Fruit fly (Drosophila melanogaster): ENCODE data around the gene ND-15.

The ND-15 gene

DNA sequence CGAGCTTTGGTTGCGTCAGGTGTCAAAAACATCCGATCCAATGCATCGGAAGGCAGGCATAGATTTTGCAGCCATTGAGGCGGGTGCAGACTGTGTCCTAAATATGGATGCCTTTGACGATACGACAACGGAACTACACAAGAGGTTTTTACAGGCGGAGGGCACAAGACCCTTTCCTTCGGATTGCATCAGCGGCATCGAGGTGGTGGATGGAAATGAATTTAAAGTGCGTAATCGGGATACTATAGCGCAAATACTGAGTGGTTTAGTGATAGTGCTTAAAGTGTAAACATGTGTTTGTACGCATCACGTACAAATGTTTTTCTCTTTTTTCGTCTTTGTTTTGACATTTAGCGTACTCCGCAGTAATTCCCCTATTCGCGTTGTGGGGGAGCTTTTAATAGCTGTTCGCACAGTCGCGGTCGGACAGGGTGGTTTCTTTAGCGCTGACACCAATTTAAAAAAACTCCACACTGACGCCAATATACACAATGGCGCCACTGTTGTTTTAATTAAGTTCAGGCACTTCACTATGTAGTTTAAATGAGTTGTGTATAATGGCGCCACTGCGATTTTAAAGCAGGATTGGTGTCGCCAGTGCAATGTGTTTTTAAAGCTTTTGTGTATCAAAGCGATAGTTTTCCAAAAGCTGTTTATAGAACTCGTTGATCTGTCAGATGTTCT lies 41.6 kb upstream of the ND-15 start (continued):
- TF ChIP-seq gro (GFP tag; optimal IDR thresholded peaks at IDR 0.05) (peak; percentile 66), CG6272 (GFP tag; IDR thresholded peaks at IDR 0.05) (no peak), H2.0 (GFP tag; IDR thresholded peaks at IDR 0.05) (no peak), sens-2 (GFP tag; IDR thresholded peaks at IDR 0.05) (no peak), sc (optimal IDR thresholded peaks at IDR 0.05) (no peak), sc (GFP tag; optimal IDR thresholded peaks at IDR 0.05) (no peak), CG7987 (GFP tag; optimal IDR thresholded peaks at IDR 0.05) (peak; percentile 81), bbx (GFP tag; IDR thresholded peaks at IDR 0.05; ENCODE audit: partially characterized antibody) (peak; percentile 63), CG5245 (GFP tag; optimal IDR thresholded peaks at IDR 0.05) (peak; percentile 32), ara (GFP tag; IDR thresholded peaks at IDR 0.05) (no peak), ewg (GFP tag; optimal IDR thresholded peaks at IDR 0.05) (peak; percentile 69), grn (GFP tag; optimal IDR thresholded peaks at IDR 0.05) (no peak), unpg (GFP tag; optimal IDR thresholded peaks at IDR 0.05) (peak; percentile 49), Trl (optimal IDR thresholded peaks at IDR 0.05) (no peak), Trl (GFP tag; optimal IDR thresholded peaks at IDR 0.05) (peak; percentile 40), CG17802 (tag; optimal IDR thresholded peaks at IDR 0.05) (no peak), CG18764 (GFP tag; optimal IDR thresholded peaks at IDR 0.05) (no peak), CoRest (tag; optimal IDR thresholded peaks at IDR 0.05) (peak; percentile 8), CG12236 (GFP tag; optimal IDR thresholded peaks at IDR 0.05) (no peak), da (GFP tag; optimal IDR thresholded peaks at IDR 0.05) (no peak), cg (GFP tag; optimal IDR thresholded peaks at IDR 0.05) (no peak), fru (optimal IDR thresholded peaks at IDR 0.05) (no peak), CG31365 (tag; optimal IDR thresholded peaks at IDR 0.05) (peak; percentile 90), CG15601 (tag; optimal IDR thresholded peaks at IDR 0.05) (no peak), Ada2b (GFP tag; IDR thresholded peaks at IDR 0.05) (no peak), CG7556 (GFP tag; optimal IDR thresholded peaks at IDR 0.05) (no peak), CG2116 (GFP tag; optimal IDR thresholded peaks at IDR 0.05) (peak; percentile 57), Xbp1 (GFP tag; optimal IDR thresholded peaks at IDR 0.05) (peak; percentile 58), Rfx (GFP tag; IDR thresholded peaks at IDR 0.05) (peak; percentile 80; the same call in 1 of the 2 replicates), cato (GFP tag; optimal IDR thresholded peaks at IDR 0.05; ENCODE audit: borderline replicate concordance) (no peak), CG3407 (GFP tag; optimal IDR thresholded peaks at IDR 0.05) (no peak), CG12071 (GFP tag; optimal IDR thresholded peaks at IDR 0.05) (peak; percentile 27), pfk (GFP tag; optimal IDR thresholded peaks at IDR 0.05) (no peak), insv (GFP tag; optimal IDR thresholded peaks at IDR 0.05) (no peak), CG12299 (tag; optimal IDR thresholded peaks at IDR 0.05) (no peak), Mrtf (GFP tag; IDR thresholded peaks at IDR 0.05) (peak; percentile 64; the same call in 2 of the 3 replicates), crc (GFP tag; optimal IDR thresholded peaks at IDR 0.05) (no peak), CG7745 (tag; optimal IDR thresholded peaks at IDR 0.05) (no peak), CG34422 (GFP tag; IDR thresholded peaks at IDR 0.05) (no peak), tna (GFP tag; IDR thresholded peaks at IDR 0.05; ENCODE audit: partially characterized antibody) (peak; percentile 57; the same call in 1 of the 2 replicates), CG11085 (GFP tag; IDR thresholded peaks at IDR 0.05) (0 out of 2 replicates have a peak, but pooled peaks have one; percentile 11), Atf3 (GFP tag; optimal IDR thresholded peaks at IDR 0.05) (no peak), CG10959 (GFP tag; IDR thresholded peaks at IDR 0.05) (no peak), CG4707 (GFP tag; optimal IDR thresholded peaks at IDR 0.05) (no peak), CG8388 (GFP tag; optimal IDR thresholded peaks at IDR 0.05) (no peak), CG32532 (GFP tag; IDR thresholded peaks at IDR 0.05) (peak; percentile 82; the same call in 1 of the 2 replicates), Hr78 (GFP tag; optimal IDR thresholded peaks at IDR 0.05) (no peak), Dp (GFP tag; optimal IDR thresholded peaks at IDR 0.05) (peak; percentile 55), lola (GFP tag; optimal IDR thresholded peaks at IDR 0.05) (no peak), Six4 (GFP tag; optimal IDR thresholded peaks at IDR 0.05) (no peak)
